In genomic region chr2L:8086736-8087467, dm6 we compare ENCODE assay signal across 2 fruit fly cellular contexts.
TF ChIP-seq lines count a peak whose summit lies in the region.

No protein-coding gene starts in this region.

TF ChIP-seq in whole organism, adult, 20 proteins besides CTCF, POLR2A, EP300 and RAD21 (continued from another document):
- no peak for TF ChIP-seq CG1620 (GFP tag; optimal IDR thresholded peaks at IDR 0.05; lab: Kevin White, UChicago)
- TF ChIP-seq cnc (optimal IDR thresholded peaks at IDR 0.05; lab: Kevin White, UChicago), result no peak

TF ChIP-seq in whole organism, embryonic, 481 proteins besides CTCF, POLR2A, EP300 and RAD21 (continued from another document and continues in another):
- TF ChIP-seq Lpt (GFP tag; optimal IDR thresholded peaks at IDR 0.05; lab: Kevin White, UChicago) (no peak), chif (GFP tag; optimal IDR thresholded peaks at IDR 0.05; lab: Kevin White, UChicago) (no peak), CG4328 (GFP tag; optimal IDR thresholded peaks at IDR 0.05; lab: Kevin White, UChicago) (no peak), Mes4 (GFP tag; optimal IDR thresholded peaks at IDR 0.05; lab: Kevin White, UChicago) (no peak), fd102C (GFP tag; optimal IDR thresholded peaks at IDR 0.05; lab: Kevin White, UChicago) (no peak), Fer3 (tag; optimal IDR thresholded peaks at IDR 0.05; lab: Kevin White, UChicago) (no peak), CG12104 (GFP tag; optimal IDR thresholded peaks at IDR 0.05; lab: Kevin White, UChicago) (no peak), slou (GFP tag; optimal IDR thresholded peaks at IDR 0.05; lab: Kevin White, UChicago) (no peak), CG4617 (GFP tag; optimal IDR thresholded peaks at IDR 0.05; lab: Kevin White, UChicago; ENCODE audit: borderline replicate concordance) (no peak), Oaz (GFP tag; IDR thresholded peaks at IDR 0.05; lab: Robert Waterston, UW) (no peak), Dad (GFP tag; optimal IDR thresholded peaks at IDR 0.05; lab: Kevin White, UChicago) (no peak), ttk (GFP tag; IDR thresholded peaks at IDR 0.05; lab: Robert Waterston, UW) (no peak), Jarid2 (GFP tag; optimal IDR thresholded peaks at IDR 0.05; lab: Kevin White, UChicago) (no peak), stwl (tag; optimal IDR thresholded peaks at IDR 0.05; lab: Kevin White, UChicago) (no peak), Opbp (GFP tag; IDR thresholded peaks at IDR 0.05; lab: Robert Waterston, UW; ENCODE audit: partially characterized antibody) (no peak), Adf1 (GFP tag; IDR thresholded peaks at IDR 0.05; lab: Robert Waterston, UW) (peak; percentile 49; the same call in 1 of the 2 replicates), eve (GFP tag; optimal IDR thresholded peaks at IDR 0.05; lab: Kevin White, UChicago) (no peak), chinmo (GFP tag; IDR thresholded peaks at IDR 0.05; lab: Robert Waterston, UW; ENCODE audit: partially characterized antibody) (peak; percentile 91), Fer2 (tag; optimal IDR thresholded peaks at IDR 0.05; lab: Kevin White, UChicago) (no peak), CG8388 (GFP tag; optimal IDR thresholded peaks at IDR 0.05; lab: Kevin White, UChicago) (no peak), CG7357 (GFP tag; IDR thresholded peaks at IDR 0.05; lab: Robert Waterston, UW) (no peak), CG31365 (tag; optimal IDR thresholded peaks at IDR 0.05; lab: Kevin White, UChicago) (no peak), CG1792 (GFP tag; optimal IDR thresholded peaks at IDR 0.05; lab: Kevin White, UChicago) (no peak), CG8290 (GFP tag; optimal IDR thresholded peaks at IDR 0.05; lab: Kevin White, UChicago) (no peak), CG8290 (tag; optimal IDR thresholded peaks at IDR 0.05; lab: Kevin White, UChicago) (peak in 1 of 2 experiments; percentile 53), CG18619 (GFP tag; optimal IDR thresholded peaks at IDR 0.05; lab: Kevin White, UChicago) (peak; percentile 12), CG31441 (GFP tag; IDR thresholded peaks at IDR 0.05; lab: Robert Waterston, UW) (no peak), CG12769 (tag; optimal IDR thresholded peaks at IDR 0.05; lab: Kevin White, UChicago) (peak; percentile 80), unpg (GFP tag; optimal IDR thresholded peaks at IDR 0.05; lab: Kevin White, UChicago) (no peak), ems (GFP tag; optimal IDR thresholded peaks at IDR 0.05; lab: Kevin White, UChicago) (no peak), her (GFP tag; optimal IDR thresholded peaks at IDR 0.05; lab: Kevin White, UChicago) (no peak), gsb-n (tag; optimal IDR thresholded peaks at IDR 0.05; lab: Kevin White, UChicago) (no peak), CG4360 (GFP tag; IDR thresholded peaks at IDR 0.05; lab: Robert Waterston, UW) (no peak), CG11504 (tag; optimal IDR thresholded peaks at IDR 0.05; lab: Kevin White, UChicago) (peak; percentile 34), insv (GFP tag; optimal IDR thresholded peaks at IDR 0.05; lab: Kevin White, UChicago) (no peak), CoRest (tag; optimal IDR thresholded peaks at IDR 0.05; lab: Kevin White, UChicago) (peak; percentile 17), ash1 (GFP tag; optimal IDR thresholded peaks at IDR 0.05; lab: Kevin White, UChicago) (no peak), Gug (GFP tag; IDR thresholded peaks at IDR 0.05; lab: Robert Waterston, UW) (no peak), fd64A (GFP tag; optimal IDR thresholded peaks at IDR 0.05; lab: Kevin White, UChicago) (no peak), Usf (GFP tag; optimal IDR thresholded peaks at IDR 0.05; lab: Kevin White, UChicago) (no peak), cg (GFP tag; optimal IDR thresholded peaks at IDR 0.05; lab: Kevin White, UChicago) (peak; percentile 48), CG14710 (tag; optimal IDR thresholded peaks at IDR 0.05; lab: Kevin White, UChicago) (no peak), CG12236 (GFP tag; optimal IDR thresholded peaks at IDR 0.05; lab: Kevin White, UChicago) (no peak), knrl (GFP tag; IDR thresholded peaks at IDR 0.05; lab: Robert Waterston, UW; ENCODE audit: partially characterized antibody) (no peak), YL-1 (GFP tag; optimal IDR thresholded peaks at IDR 0.05; lab: Kevin White, UChicago) (no peak), Hmx (GFP tag; optimal IDR thresholded peaks at IDR 0.05; lab: Kevin White, UChicago) (no peak), CG30403 (GFP tag; optimal IDR thresholded peaks at IDR 0.05; lab: Kevin White, UChicago) (no peak), CG1603 (tag; optimal IDR thresholded peaks at IDR 0.05; lab: Kevin White, UChicago) (no peak), Drgx (GFP tag; IDR thresholded peaks at IDR 0.05; lab: Robert Waterston, UW) (no peak), Dip2 (GFP tag; IDR thresholded peaks at IDR 0.05; lab: Robert Waterston, UW) (no peak), CG9797 (GFP tag; optimal IDR thresholded peaks at IDR 0.05; lab: Kevin White, UChicago) (no peak), Hsf (GFP tag; optimal IDR thresholded peaks at IDR 0.05; lab: Kevin White, UChicago) (no peak), salm (tag; optimal IDR thresholded peaks at IDR 0.05; lab: Kevin White, UChicago) (no peak), Dek (tag; optimal IDR thresholded peaks at IDR 0.05; lab: Kevin White, UChicago) (peak; percentile 23), kni (GFP tag; optimal IDR thresholded peaks at IDR 0.05; lab: Kevin White, UChicago) (no peak), zf30C (GFP tag; optimal IDR thresholded peaks at IDR 0.05; lab: Kevin White, UChicago) (no peak), Scr (GFP tag; IDR thresholded peaks at IDR 0.05; lab: Robert Waterston, UW; ENCODE audit: partially characterized antibody) (no peak), schlank (tag; optimal IDR thresholded peaks at IDR 0.05; lab: Kevin White, UChicago) (no peak), repo (GFP tag; optimal IDR thresholded peaks at IDR 0.05; lab: Kevin White, UChicago) (no peak), CG10267 (tag; optimal IDR thresholded peaks at IDR 0.05; lab: Kevin White, UChicago) (no peak), sc (optimal IDR thresholded peaks at IDR 0.05; lab: Kevin White, UChicago) (no peak), sc (GFP tag; optimal IDR thresholded peaks at IDR 0.05; lab: Kevin White, UChicago) (no peak), BtbVII (GFP tag; optimal IDR thresholded peaks at IDR 0.05; lab: Kevin White, UChicago) (no peak), Rfx (GFP tag; IDR thresholded peaks at IDR 0.05; lab: Robert Waterston, UW) (no peak; the same call in 1 of the 2 replicates), Rx (GFP tag; IDR thresholded peaks at IDR 0.05; lab: Robert Waterston, UW) (no peak), CG4707 (GFP tag; optimal IDR thresholded peaks at IDR 0.05; lab: Kevin White, UChicago) (no peak), dpn (GFP tag; optimal IDR thresholded peaks at IDR 0.05; lab: Kevin White, UChicago) (no peak), kah (GFP tag; optimal IDR thresholded peaks at IDR 0.05; lab: Kevin White, UChicago) (no peak), dan (GFP tag; IDR thresholded peaks at IDR 0.05; lab: Robert Waterston, UW) (no peak), toy (GFP tag; IDR thresholded peaks at IDR 0.05; lab: Robert Waterston, UW) (no peak), Vsx1 (GFP tag; optimal IDR thresholded peaks at IDR 0.05; lab: Kevin White, UChicago) (no peak), tll (GFP tag; optimal IDR thresholded peaks at IDR 0.05; lab: Kevin White, UChicago) (no peak), CG7963 (GFP tag; IDR thresholded peaks at IDR 0.05; lab: Robert Waterston, UW; ENCODE audit: partially characterized antibody) (no peak), CG6272 (GFP tag; IDR thresholded peaks at IDR 0.05; lab: Robert Waterston, UW) (no peak), phol (tag; optimal IDR thresholded peaks at IDR 0.05; lab: Kevin White, UChicago) (no peak), aop (GFP tag; IDR thresholded peaks at IDR 0.05; lab: Robert Waterston, UW) (no peak), CG8478 (optimal IDR thresholded peaks at IDR 0.05; lab: Kevin White, UChicago) (no peak), CG3838 (GFP tag; optimal IDR thresholded peaks at IDR 0.05; lab: Kevin White, UChicago) (no peak), Ets97D (GFP tag; optimal IDR thresholded peaks at IDR 0.05; lab: Kevin White, UChicago) (no peak), maf-S (GFP tag; optimal IDR thresholded peaks at IDR 0.05; lab: Kevin White, UChicago) (no peak), CG9817 (tag; optimal IDR thresholded peaks at IDR 0.05; lab: Kevin White, UChicago) (peak; percentile 20), CG1233 (GFP tag; optimal IDR thresholded peaks at IDR 0.05; lab: Kevin White, UChicago) (no peak), CG17359 (tag; optimal IDR thresholded peaks at IDR 0.05; lab: Kevin White, UChicago) (peak; percentile 1), CG3995 (GFP tag; optimal IDR thresholded peaks at IDR 0.05; lab: Kevin White, UChicago) (no peak), Sry-δ (GFP tag; optimal IDR thresholded peaks at IDR 0.05; lab: Kevin White, UChicago) (no peak), exex (tag; optimal IDR thresholded peaks at IDR 0.05; lab: Kevin White, UChicago) (peak; percentile 38), CG10431 (GFP tag; optimal IDR thresholded peaks at IDR 0.05; lab: Kevin White, UChicago) (no peak), pho (GFP tag; optimal IDR thresholded peaks at IDR 0.05; lab: Kevin White, UChicago) (no peak), en (GFP tag; optimal IDR thresholded peaks at IDR 0.05; lab: Kevin White, UChicago) (no peak), ftz-f1 (GFP tag; optimal IDR thresholded peaks at IDR 0.05; lab: Kevin White, UChicago) (no peak), trem (tag; optimal IDR thresholded peaks at IDR 0.05; lab: Kevin White, UChicago) (no peak), CG13123 (GFP tag; optimal IDR thresholded peaks at IDR 0.05; lab: Kevin White, UChicago) (no peak), CG18476 (GFP tag; optimal IDR thresholded peaks at IDR 0.05; lab: Kevin White, UChicago) (no peak), CG13894 (tag; optimal IDR thresholded peaks at IDR 0.05; lab: Kevin White, UChicago) (peak; percentile 61), HHEX (GFP tag; optimal IDR thresholded peaks at IDR 0.05; lab: Kevin White, UChicago) (no peak), CG6813 (GFP tag; optimal IDR thresholded peaks at IDR 0.05; lab: Kevin White, UChicago) (no peak), MBD-R2 (GFP tag; IDR thresholded peaks at IDR 0.05; lab: Robert Waterston, UW) (peak; percentile 24; the same call in 1 of the 2 replicates), grau (tag; optimal IDR thresholded peaks at IDR 0.05; lab: Kevin White, UChicago) (peak; percentile 2), CG34376 (GFP tag; optimal IDR thresholded peaks at IDR 0.05; lab: Kevin White, UChicago) (peak; percentile 74), HmgD (GFP tag; optimal IDR thresholded peaks at IDR 0.05; lab: Kevin White, UChicago) (no peak), CG12219 (GFP tag; optimal IDR thresholded peaks at IDR 0.05; lab: Kevin White, UChicago) (no peak), ewg (GFP tag; optimal IDR thresholded peaks at IDR 0.05; lab: Kevin White, UChicago) (no peak), CG11723 (GFP tag; optimal IDR thresholded peaks at IDR 0.05; lab: Kevin White, UChicago) (no peak), HLH3B (GFP tag; IDR thresholded peaks at IDR 0.05; lab: Robert Waterston, UW) (0 out of 2 replicates have a peak, but pooled peaks have one; percentile 4), CG2199 (GFP tag; IDR thresholded peaks at IDR 0.05; lab: Robert Waterston, UW) (0 out of 3 replicates have a peak, but pooled peaks have one; percentile 49), CG10147 (GFP tag; optimal IDR thresholded peaks at IDR 0.05; lab: Kevin White, UChicago) (peak; percentile 23), cwo (GFP tag; optimal IDR thresholded peaks at IDR 0.05; lab: Kevin White, UChicago) (peak; percentile 27), Eip74EF (GFP tag; optimal IDR thresholded peaks at IDR 0.05; lab: Kevin White, UChicago) (no peak), CG3281 (GFP tag; optimal IDR thresholded peaks at IDR 0.05; lab: Kevin White, UChicago) (no peak), CG12659 (GFP tag; optimal IDR thresholded peaks at IDR 0.05; lab: Kevin White, UChicago) (peak; percentile 33), CG32767 (GFP tag; IDR thresholded peaks at IDR 0.05; lab: Robert Waterston, UW) (no peak), CG31224 (GFP tag; IDR thresholded peaks at IDR 0.05; lab: Robert Waterston, UW) (no peak), tap (tag; optimal IDR thresholded peaks at IDR 0.05; lab: Kevin White, UChicago) (no peak), bab2 (GFP tag; optimal IDR thresholded peaks at IDR 0.05; lab: Kevin White, UChicago) (no peak), tup (GFP tag; optimal IDR thresholded peaks at IDR 0.05; lab: Kevin White, UChicago) (no peak), Awh (GFP tag; IDR thresholded peaks at IDR 0.05; lab: Robert Waterston, UW) (no peak), CG8359 (GFP tag; optimal IDR thresholded peaks at IDR 0.05; lab: Kevin White, UChicago; ENCODE audit: borderline replicate concordance) (no peak), jing (GFP tag; optimal IDR thresholded peaks at IDR 0.05; lab: Kevin White, UChicago) (no peak), CG5180 (GFP tag; optimal IDR thresholded peaks at IDR 0.05; lab: Kevin White, UChicago) (no peak), CG10565 (GFP tag; optimal IDR thresholded peaks at IDR 0.05; lab: Kevin White, UChicago) (no peak), Oli (tag; optimal IDR thresholded peaks at IDR 0.05; lab: Kevin White, UChicago) (peak; percentile 38), sens-2 (GFP tag; IDR thresholded peaks at IDR 0.05; lab: Robert Waterston, UW) (no peak), sens (GFP tag; lab: Kevin White, UChicago) (peak; percentile 85), ac (GFP tag; optimal IDR thresholded peaks at IDR 0.05; lab: Kevin White, UChicago) (no peak), ranshi (GFP tag; IDR thresholded peaks at IDR 0.05; lab: Robert Waterston, UW) (no peak), vfl (GFP tag; optimal IDR thresholded peaks at IDR 0.05; lab: Kevin White, UChicago) (no peak), sim (GFP tag; IDR thresholded peaks at IDR 0.05; lab: Robert Waterston, UW) (no peak), Dip3 (GFP tag; optimal IDR thresholded peaks at IDR 0.05; lab: Kevin White, UChicago) (no peak), nerfin-1 (tag; optimal IDR thresholded peaks at IDR 0.05; lab: Kevin White, UChicago) (no peak), fru (optimal IDR thresholded peaks at IDR 0.05; lab: Kevin White, UChicago) (no peak), crol (GFP tag; IDR thresholded peaks at IDR 0.05; lab: Robert Waterston, UW) (peak; percentile 53; the same call in 1 of the 2 replicates), CG2129 (GFP tag; IDR thresholded peaks at IDR 0.05; lab: Robert Waterston, UW; ENCODE audit: partially characterized antibody) (no peak), CG5953 (GFP tag; IDR thresholded peaks at IDR 0.05; lab: Robert Waterston, UW) (no peak), CG8944 (GFP tag; optimal IDR thresholded peaks at IDR 0.05; lab: Kevin White, UChicago) (no peak), CG14441 (GFP tag; IDR thresholded peaks at IDR 0.05; lab: Robert Waterston, UW) (no peak), CG14860 (GFP tag; IDR thresholded peaks at IDR 0.05; lab: Robert Waterston, UW; ENCODE audit: partially characterized antibody) (no peak)
